Fruit fly (Drosophila melanogaster) whole organism, prepupa: ENCODE measurements around the gene CROT.
A peak's percentile ranks its signal among the peaks of the same experiment; 100 is the strongest.

Experiments used
- Blimp-1 ChIP-seq: fragments of 200-800 bp; sonication (Bioruptor generic); optimal IDR thresholded peaks from 3 replicates; lab custom pipeline; 2017; ENCODE audit warnings: missing biosample characterization, missing genetic modification characterization, mild to moderate bottlenecking, moderate library complexity, missing genetic modification reagents
- CG10669 ChIP-seq: fragments of 200-800 bp; sonication (Bioruptor generic); optimal IDR thresholded peaks from 3 replicates; lab custom pipeline; 2018; ENCODE audit warnings: missing biosample characterization, mild to moderate bottlenecking, missing genetic modification characterization, moderate library complexity
- CG11762 ChIP-seq: fragments of 200-800 bp; sonication (Bioruptor generic); optimal IDR thresholded peaks from 3 replicates; lab custom pipeline; 2016; ENCODE audit warnings: missing biosample characterization, missing genetic modification characterization; ENCODE audit not compliant: insufficient read depth
- CG15336 ChIP-seq: fragments of 200-800 bp; sonication (Bioruptor generic); IDR thresholded peaks from 2 replicates; pipeline ENCODE4 v1.3.6; 2022; ENCODE audit warnings: missing biosample characterization, missing genetic modification characterization
- CG3032 ChIP-seq: fragments of 200-800 bp; optimal IDR thresholded peaks from 2 replicates; lab custom pipeline; 2019; ENCODE audit warnings: missing biosample characterization, mild to moderate bottlenecking, missing genetic modification characterization, moderate library complexity
- CG32006 ChIP-seq: fragments of 200-800 bp; sonication (Bioruptor generic); optimal IDR thresholded peaks from 3 replicates; lab custom pipeline; 2017; ENCODE audit warnings: missing biosample characterization, mild to moderate bottlenecking, missing genetic modification characterization
- CG3919 ChIP-seq: fragments of 200-800 bp; sonication (Bioruptor generic); optimal IDR thresholded peaks from 3 replicates; lab custom pipeline; 2016; ENCODE audit warnings: missing biosample characterization, missing genetic modification characterization
- CG4318 ChIP-seq: fragments of 200-800 bp; sonication (Bioruptor generic); optimal IDR thresholded peaks from 3 replicates; lab custom pipeline; 2017; ENCODE audit warnings: missing biosample characterization, mild to moderate bottlenecking, missing genetic modification characterization
- CG6163 ChIP-seq: fragments of 200-800 bp; sonication (Bioruptor generic); IDR thresholded peaks from 3 replicates; pipeline ENCODE4 v1.3.6; 2022; ENCODE audit warnings: missing biosample characterization, missing genetic modification characterization
- CG6854 ChIP-seq: fragments of 200-800 bp; sonication (Bioruptor generic); optimal IDR thresholded peaks from 2 replicates; lab custom pipeline; 2017; ENCODE audit warnings: missing biosample characterization, mild to moderate bottlenecking, missing genetic modification characterization
- CG7368 ChIP-seq: fragments of 200-800 bp; sonication (Bioruptor generic); optimal IDR thresholded peaks from 3 replicates; lab custom pipeline; 2016; ENCODE audit warnings: missing biosample characterization, missing genetic modification characterization
- CG8119 ChIP-seq: fragments of 200-800 bp; sonication (Bioruptor generic); IDR thresholded peaks from 3 replicates; pipeline ENCODE4 v1.3.6; 2022; ENCODE audit warnings: missing biosample characterization, missing genetic modification characterization
- Eip75B ChIP-seq: fragments of 200-800 bp; sonication (Bioruptor generic); optimal IDR thresholded peaks from 3 replicates; lab custom pipeline; 2016; ENCODE audit warnings: missing biosample characterization, missing genetic modification characterization
- Eip78C ChIP-seq: fragments of 200-800 bp; sonication (Bioruptor generic); peaks from one replicate; lab custom pipeline; 2016; ENCODE audit warnings: missing biosample characterization, missing genetic modification characterization
- Eip93F ChIP-seq: fragments of 200-800 bp; sonication (Bioruptor generic); optimal IDR thresholded peaks from 2 replicates; lab custom pipeline; 2016; ENCODE audit warnings: missing biosample characterization, mild to moderate bottlenecking, missing genetic modification characterization
- Gug ChIP-seq: fragments of 200-800 bp; sonication (Bioruptor generic); IDR thresholded peaks from 2 replicates; pipeline ENCODE4 v1.3.6; 2022; ENCODE audit warnings: missing biosample characterization, missing genetic modification characterization
- Hr38 ChIP-seq: sonication (Bioruptor generic); optimal IDR thresholded peaks from 2 replicates; lab custom pipeline; 2016; ENCODE audit warnings: missing biosample characterization, missing genetic modification characterization
- Hr39 ChIP-seq: fragments of 200-800 bp; sonication (Bioruptor generic); optimal IDR thresholded peaks from 2 replicates; lab custom pipeline; 2016; ENCODE audit warnings: missing biosample characterization, missing genetic modification characterization
- Hr4 ChIP-seq: fragments of 200-800 bp; sonication (Bioruptor generic); optimal IDR thresholded peaks from 3 replicates; lab custom pipeline; 2016; ENCODE audit warnings: missing biosample characterization, missing genetic modification characterization
- OdsH ChIP-seq: fragments of 200-800 bp; sonication (Bioruptor generic); optimal IDR thresholded peaks from 3 replicates; lab custom pipeline; 2016; ENCODE audit warnings: missing biosample characterization, missing genetic modification characterization
- Sox102F ChIP-seq: fragments of 200-800 bp; sonication (Bioruptor generic); optimal IDR thresholded peaks from 2 replicates; lab custom pipeline; 2016; ENCODE audit warnings: missing biosample characterization, mild to moderate bottlenecking, missing genetic modification characterization
- Sox14 ChIP-seq: fragments of 200-800 bp; sonication (Bioruptor generic); optimal IDR thresholded peaks from 3 replicates; lab custom pipeline; 2016; ENCODE audit warnings: missing biosample characterization, missing genetic modification characterization
- acj6 ChIP-seq: fragments of 200-800 bp; sonication (Bioruptor generic); optimal IDR thresholded peaks from 3 replicates; lab custom pipeline; 2016; ENCODE audit warnings: missing biosample characterization, missing genetic modification characterization
- cyc ChIP-seq: fragments of 200-800 bp; sonication (Bioruptor generic); optimal IDR thresholded peaks from 3 replicates; lab custom pipeline; 2016; ENCODE audit warnings: missing biosample characterization, missing genetic modification characterization
- dac ChIP-seq: fragments of 200-800 bp; sonication (Bioruptor generic); optimal IDR thresholded peaks from 2 replicates; lab custom pipeline; 2017; ENCODE audit warnings: missing biosample characterization, mild to moderate bottlenecking, missing genetic modification characterization
- dsx ChIP-seq: fragments of 200-800 bp; optimal IDR thresholded peaks from 3 replicates; lab custom pipeline; 2019; ENCODE audit warnings: missing biosample characterization, mild to moderate bottlenecking, missing genetic modification characterization, moderate library complexity; ENCODE audit not compliant: poor library complexity, severe bottlenecking
- eg ChIP-seq: fragments of 200-800 bp; sonication (Bioruptor generic); IDR thresholded peaks from 3 replicates; pipeline ENCODE4 v1.3.6; 2022; ENCODE audit warnings: missing biosample characterization, missing genetic modification characterization
- esn ChIP-seq: fragments of 200-800 bp; sonication (Bioruptor generic); optimal IDR thresholded peaks from 2 replicates; lab custom pipeline; 2016; ENCODE audit warnings: missing biosample characterization, mild to moderate bottlenecking, missing genetic modification characterization, moderate library complexity
- fd85E ChIP-seq: fragments of 200-800 bp; sonication (Bioruptor generic); optimal IDR thresholded peaks from 3 replicates; lab custom pipeline; 2016; ENCODE audit warnings: missing biosample characterization, missing genetic modification characterization
- spab ChIP-seq: fragments of 200-800 bp; sonication (Bioruptor generic); optimal IDR thresholded peaks from 2 replicates; lab custom pipeline; 2017; ENCODE audit warnings: missing biosample characterization, mild to moderate bottlenecking, missing genetic modification characterization, missing genetic modification reagents
- svp ChIP-seq: fragments of 200-800 bp; sonication (Bioruptor generic); peaks from one replicate; lab custom pipeline; 2016; ENCODE audit warnings: missing biosample characterization, missing genetic modification characterization
- topi ChIP-seq: fragments of 200-800 bp; sonication (Bioruptor generic); optimal IDR thresholded peaks from 3 replicates; lab custom pipeline; 2016; ENCODE audit warnings: missing biosample characterization, missing genetic modification characterization

CROT gene

DNA sequence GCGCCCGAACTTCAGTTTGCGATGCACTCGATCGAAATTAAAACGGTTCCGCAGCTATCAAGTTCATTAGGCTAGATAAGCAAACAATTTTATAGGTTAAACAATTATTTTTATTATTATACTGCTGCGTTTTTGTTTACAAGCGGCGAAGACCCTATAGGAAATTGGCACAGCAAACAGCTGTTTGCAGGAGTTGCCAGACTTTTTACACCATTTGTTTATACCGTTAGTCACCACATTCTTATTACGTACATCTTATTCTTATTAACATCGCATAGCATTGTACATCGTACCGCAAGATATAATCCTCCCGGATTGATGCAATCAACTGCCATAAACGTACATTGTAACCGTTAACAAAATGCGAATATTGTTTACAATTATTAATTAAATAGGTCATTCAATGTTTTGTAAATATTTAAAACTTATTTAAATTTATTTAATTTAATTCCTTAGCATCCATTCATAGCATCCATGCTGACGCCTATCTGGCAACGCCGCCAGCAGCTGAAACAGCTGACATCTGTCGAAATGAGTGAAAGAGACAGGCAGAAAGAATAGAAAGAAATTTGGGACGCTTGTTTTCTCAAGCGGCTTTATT is at the start of gene CROT, which contains the start of gene CG12877 (continued):
- TF ChIP-seq topi (GFP tag; lab: Kevin White, UChicago) (peak; percentile 54), dsx (GFP tag; lab: Kevin White, UChicago) (peak; percentile 47), esn (GFP tag; lab: Kevin White, UChicago) (peak; percentile 82), Sox102F (GFP tag; lab: Kevin White, UChicago) (peak; percentile 75), CG6854 (GFP tag; lab: Kevin White, UChicago) (no peak), Sox14 (GFP tag; lab: Kevin White, UChicago) (peak; percentile 75), dac (GFP tag; lab: Kevin White, UChicago) (peak; percentile 54), OdsH (no peak), Eip78C (GFP tag; lab: Kevin White, UChicago) (peak; percentile 90)

DNA sequence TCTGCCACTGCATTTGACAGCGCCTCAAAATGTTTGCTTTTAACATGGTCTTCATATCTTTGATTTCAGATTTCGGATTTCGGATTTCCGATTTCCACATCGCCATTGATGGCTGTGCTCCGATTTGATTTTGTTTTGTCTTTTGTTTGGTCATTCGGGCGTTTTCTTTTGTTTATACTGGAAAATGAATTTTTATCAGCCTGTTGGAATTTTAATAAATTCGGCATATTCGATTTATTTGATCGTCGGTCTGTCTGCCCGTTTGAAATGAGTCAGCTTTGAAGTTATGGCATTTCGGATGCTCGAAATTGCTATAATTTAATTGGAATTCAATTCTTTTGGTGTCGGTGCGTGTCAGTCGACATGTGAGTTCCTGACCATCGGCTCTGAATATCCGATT is 34.1 kb upstream of the CROT start:
- TF ChIP-seq Hr38 (GFP tag; lab: Kevin White, UChicago), result no peak
- TF ChIP-seq Eip93F (GFP tag; lab: Kevin White, UChicago), result no peak
- TF ChIP-seq Eip75B (GFP tag; lab: Kevin White, UChicago), result no peak
- no peak for TF ChIP-seq CG4318 (GFP tag; lab: Kevin White, UChicago)
- no peak for TF ChIP-seq Hr4 (GFP tag; lab: Kevin White, UChicago)
- TF ChIP-seq acj6, result no peak
- TF ChIP-seq Blimp-1 (GFP tag; lab: Kevin White, UChicago), result no peak
- TF ChIP-seq Hr39 (GFP tag; lab: Kevin White, UChicago), result no peak
- no peak for TF ChIP-seq CG10669 (GFP tag; lab: Kevin White, UChicago)
- no peak for TF ChIP-seq Eip78C (GFP tag; lab: Kevin White, UChicago)
- TF ChIP-seq CG3919 (GFP tag; lab: Kevin White, UChicago), result no peak
- no peak for TF ChIP-seq CG11762 (GFP tag; lab: Kevin White, UChicago)
- no peak for TF ChIP-seq CG7368 (GFP tag; lab: Kevin White, UChicago)
- TF ChIP-seq CG6854 (GFP tag; lab: Kevin White, UChicago), result no peak
- TF ChIP-seq spab (GFP tag; lab: Kevin White, UChicago), result no peak
- TF ChIP-seq, all 60 proteins: peak for 0

dm6 chr3R:27739999-27740398 is 33.4 kb upstream of the CROT start:
- peak; percentile 81 for TF ChIP-seq svp (GFP tag; lab: Kevin White, UChicago)
- TF ChIP-seq CG3032, result no peak

dm6 chr3R:27738287-27738686 is 31.7 kb upstream of the CROT start:
- peak; percentile 31; the same call in 1 of the 2 replicates for TF ChIP-seq Gug
- TF ChIP-seq spab (GFP tag; lab: Kevin White, UChicago), result no peak
- TF ChIP-seq Hr4 (GFP tag; lab: Kevin White, UChicago), result peak; percentile 12
- no peak for TF ChIP-seq fd85E
- peak; percentile 64 for TF ChIP-seq svp (GFP tag; lab: Kevin White, UChicago)
- TF ChIP-seq CG6163, result 0 out of 3 replicates have a peak, but pooled peaks have one; percentile 28
- no peak for TF ChIP-seq cyc (GFP tag; lab: Kevin White, UChicago)
- TF ChIP-seq Blimp-1 (GFP tag; lab: Kevin White, UChicago), result no peak
- TF ChIP-seq CG8119 (GFP tag; lab: Robert Waterston, UW), result no peak
- TF ChIP-seq CG15336 (GFP tag; lab: Robert Waterston, UW), result 0 out of 2 replicates have a peak, but pooled peaks have one; percentile 22
- TF ChIP-seq eg (GFP tag; lab: Robert Waterston, UW), result peak; percentile 76
- TF ChIP-seq CG32006 (GFP tag; lab: Kevin White, UChicago), result peak; percentile 25

DNA sequence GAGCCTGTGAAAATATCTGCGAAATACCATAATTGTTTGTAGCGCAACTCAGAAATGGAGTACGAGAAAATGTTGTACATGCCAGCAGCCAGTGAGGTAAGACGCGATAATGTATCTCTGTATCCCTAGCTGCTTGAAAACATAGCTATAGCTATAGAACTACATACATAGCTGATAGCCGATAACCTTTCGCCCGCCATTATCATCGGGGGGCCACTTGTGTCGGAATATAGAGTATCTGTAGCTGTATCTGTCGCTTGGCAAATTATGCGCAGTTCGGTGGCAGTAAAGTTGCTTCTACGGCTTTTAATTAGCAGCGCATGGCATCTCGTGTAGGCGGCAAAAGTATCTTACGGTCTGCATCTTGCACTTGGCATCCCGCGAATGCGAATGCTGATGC is 30.5 kb upstream of the CROT start:
- TF ChIP-seq Hr38 (GFP tag; lab: Kevin White, UChicago) (no peak), CG11762 (GFP tag; lab: Kevin White, UChicago) (no peak), topi (GFP tag; lab: Kevin White, UChicago) (no peak), svp (GFP tag; lab: Kevin White, UChicago) (peak; percentile 98)
